Worm (Caenorhabditis elegans) whole organism, L4 larva: ENCODE results near the gene bre-2.

Source experiments
- D1046.2 ChIP-seq: fragments of 200-800 bp; sonication (Bioruptor generic); IDR thresholded peaks from 2 replicates; pipeline ENCODE4 v1.3.6; 2022; ENCODE audit warnings: missing genetic modification characterization, missing compliant biosample characterization
- F10B5.3 ChIP-seq: sonication (generic microtip); optimal IDR thresholded peaks from 2 replicates; lab custom pipeline; 2016; ENCODE audit warnings: mild to moderate bottlenecking, missing genetic modification characterization, missing compliant biosample characterization
- T20F7.1 ChIP-seq: fragments of 200-800 bp; sonication (Bioruptor generic); optimal IDR thresholded peaks from 2 replicates; lab custom pipeline; 2018; ENCODE audit warnings: mild to moderate bottlenecking, missing genetic modification characterization, missing compliant biosample characterization
- Y48G9A.11 ChIP-seq: fragments of 200-800 bp; sonication (Bioruptor generic); IDR thresholded peaks from 2 replicates; pipeline ENCODE4 v1.3.6; 2022; ENCODE audit warnings: missing genetic modification reagents, missing genetic modification characterization, missing compliant biosample characterization
- Y5F2A.4 ChIP-seq: fragments of 200-800 bp; sonication (Bioruptor generic); optimal IDR thresholded peaks from 2 replicates; lab custom pipeline; 2018; ENCODE audit warnings: mild to moderate bottlenecking, missing genetic modification characterization, missing compliant biosample characterization
- ama-1 ChIP-seq: fragments of 150-350 bp; optimal IDR thresholded peaks from 2 replicates; lab custom pipeline; 2014; ENCODE audit warnings: inconsistent platforms, mixed read lengths
- arid-1 ChIP-seq: fragments of 200-800 bp; sonication (Bioruptor generic); conservative IDR thresholded peaks from 2 replicates; pipeline ENCODE4 v1.3.6; 2022; ENCODE audit warnings: missing genetic modification reagents, missing genetic modification characterization, missing compliant biosample characterization
- ceh-32 ChIP-seq: sonication (generic microtip); optimal IDR thresholded peaks from 2 replicates; lab custom pipeline; 2016; ENCODE audit warnings: mild to moderate bottlenecking, missing genetic modification characterization, missing compliant biosample characterization; ENCODE audit not compliant: poor library complexity
- ceh-44 ChIP-seq: fragments of 200-800 bp; sonication (Bioruptor generic); IDR thresholded peaks from 2 replicates; pipeline ENCODE4 v1.3.6; 2022; ENCODE audit warnings: missing genetic modification reagents, missing genetic modification characterization, missing compliant biosample characterization
- ceh-82 ChIP-seq: sonication (generic microtip); optimal IDR thresholded peaks from 2 replicates; lab custom pipeline; 2017; ENCODE audit warnings: missing biosample characterization, missing genetic modification characterization
- ces-1 ChIP-seq: fragments of 150-350 bp; sonication (generic microtip); optimal IDR thresholded peaks from 4 replicates; lab custom pipeline; 2014; ENCODE audit warnings: missing biosample characterization, missing genetic modification reagents, missing genetic modification characterization
- ctbp-1 ChIP-seq: fragments of 200-800 bp; sonication (Bioruptor generic); IDR thresholded peaks from 2 replicates; pipeline ENCODE4 v1.3.6; 2022; ENCODE audit warnings: missing genetic modification reagents, missing genetic modification characterization, missing compliant biosample characterization
- daf-16 ChIP-seq, 3 experiments: sonication (generic microtip); optimal IDR thresholded peaks; 2 replicates each; lab custom pipeline; 2016 to 2017; ENCODE audit warnings: missing genetic modification characterization in 3 of 3, missing genetic modification reagents in 3 of 3, mild to moderate bottlenecking in 2 of 3, missing compliant biosample characterization in 2 of 3, missing biosample characterization in 1 of 3, moderate library complexity in 1 of 3
- dmd-6 ChIP-seq: fragments of 200-800 bp; sonication (Bioruptor generic); IDR thresholded peaks from 2 replicates; pipeline ENCODE4 v1.3.6; 2022; ENCODE audit warnings: missing genetic modification reagents, missing genetic modification characterization, missing compliant biosample characterization
- dmd-9 ChIP-seq: fragments of 200-800 bp; sonication (Bioruptor generic); IDR thresholded peaks from 2 replicates; pipeline ENCODE4 v1.3.6; 2022; ENCODE audit warnings: missing genetic modification reagents, missing genetic modification characterization, missing compliant biosample characterization
- duxl-1 ChIP-seq: sonication (generic microtip); optimal IDR thresholded peaks from 2 replicates; lab custom pipeline; 2016; ENCODE audit warnings: mild to moderate bottlenecking, missing genetic modification characterization, moderate library complexity, missing compliant biosample characterization; ENCODE audit not compliant: poor library complexity
- dve-1 ChIP-seq: sonication (generic microtip); optimal IDR thresholded peaks from 2 replicates; lab custom pipeline; 2017; ENCODE audit warnings: antibody characterized with exemption, mild to moderate bottlenecking, missing genetic modification characterization, missing compliant biosample characterization; ENCODE audit not compliant: insufficient read depth
- egl-43 ChIP-seq: fragments of 200-800 bp; sonication (Bioruptor generic); IDR thresholded peaks from 2 replicates; pipeline ENCODE4 v1.3.6; 2022; ENCODE audit warnings: missing genetic modification reagents, missing genetic modification characterization, missing compliant biosample characterization
- hlh-30 ChIP-seq: sonication (generic microtip); optimal IDR thresholded peaks from 2 replicates; lab custom pipeline; 2017; ENCODE audit warnings: antibody characterized with exemption, mild to moderate bottlenecking, missing genetic modification characterization, missing compliant biosample characterization; ENCODE audit not compliant: insufficient read depth
- hmg-1.1 ChIP-seq: fragments of 200-800 bp; sonication (Bioruptor generic); IDR thresholded peaks from 2 replicates; pipeline ENCODE4 v1.3.6; 2022; ENCODE audit warnings: missing genetic modification reagents, missing genetic modification characterization, missing compliant biosample characterization
- lim-7 ChIP-seq: fragments of 200-800 bp; sonication (Bioruptor generic); IDR thresholded peaks from 2 replicates; pipeline ENCODE4 v1.3.6; 2022; ENCODE audit warnings: missing genetic modification characterization, missing compliant biosample characterization
- lin-15B ChIP-seq: fragments of 150-350 bp; sonication (generic microtip); optimal IDR thresholded peaks from 3 replicates; lab custom pipeline; 2014; ENCODE audit warnings: missing biosample characterization, missing genetic modification characterization
- lir-3 ChIP-seq: sonication (generic microtip); optimal IDR thresholded peaks from 2 replicates; lab custom pipeline; 2016; ENCODE audit warnings: mild to moderate bottlenecking, missing genetic modification characterization, missing compliant biosample characterization
- madf-5 ChIP-seq, 2 experiments: fragments of 200-800 bp; sonication (Bioruptor generic); IDR thresholded peaks; 2 replicates each; pipeline ENCODE4 v1.3.6; 2022; ENCODE audit warnings: missing compliant biosample characterization in 2 of 2, missing genetic modification characterization in 2 of 2
- mdt-29 ChIP-seq: fragments of 200-800 bp; sonication (Bioruptor generic); IDR thresholded peaks from 2 replicates; pipeline ENCODE4 v1.3.6; 2022; ENCODE audit warnings: missing genetic modification reagents, missing genetic modification characterization, missing compliant biosample characterization
- mes-2 ChIP-seq: sonication (generic microtip); optimal IDR thresholded peaks from 2 replicates; lab custom pipeline; 2016; ENCODE audit warnings: missing genotype, mild to moderate bottlenecking, missing genetic modification characterization, missing compliant biosample characterization; ENCODE audit not compliant: poor library complexity, severe bottlenecking
- mxl-2 ChIP-seq: fragments of 200-800 bp; sonication (Bioruptor generic); conservative IDR thresholded peaks from 2 replicates; pipeline ENCODE4 v1.3.6; 2022; ENCODE audit warnings: missing genetic modification reagents, missing genetic modification characterization, missing compliant biosample characterization
- nhr-10 ChIP-seq: fragments of 150-350 bp; optimal IDR thresholded peaks from 2 replicates; lab custom pipeline; 2014; ENCODE audit warnings: missing biosample characterization, missing genetic modification characterization
- nhr-102 ChIP-seq: sonication (generic microtip); optimal IDR thresholded peaks from 2 replicates; lab custom pipeline; 2016; ENCODE audit warnings: mild to moderate bottlenecking, missing genetic modification characterization, moderate library complexity, missing compliant biosample characterization
- nhr-25 ChIP-seq: sonication (generic microtip); optimal IDR thresholded peaks from 2 replicates; lab custom pipeline; 2017; ENCODE audit warnings: missing genetic modification characterization, mild to moderate bottlenecking, missing compliant biosample characterization, antibody characterized with exemption, moderate library complexity, borderline replicate concordance; ENCODE audit not compliant: insufficient read depth
- nhr-28 ChIP-seq: fragments of 150-350 bp; optimal IDR thresholded peaks from 2 replicates; lab custom pipeline; 2014; ENCODE audit warnings: missing biosample characterization, missing genetic modification characterization
- nhr-42 ChIP-seq: fragments of 200-800 bp; sonication (Bioruptor generic); IDR thresholded peaks from 2 replicates; pipeline ENCODE4 v1.3.6; 2022; ENCODE audit warnings: missing genetic modification characterization, missing compliant biosample characterization
- nhr-48 ChIP-seq: sonication (generic microtip); optimal IDR thresholded peaks from 2 replicates; lab custom pipeline; 2016; ENCODE audit warnings: mild to moderate bottlenecking, missing genetic modification characterization, missing compliant biosample characterization
- nhr-76 ChIP-seq: fragments of 150-350 bp; optimal IDR thresholded peaks from 2 replicates; lab custom pipeline; 2014; ENCODE audit warnings: missing biosample characterization, missing genetic modification characterization
- nhr-77 ChIP-seq: fragments of 150-350 bp; optimal IDR thresholded peaks from 2 replicates; lab custom pipeline; 2014; ENCODE audit warnings: missing biosample characterization, missing genetic modification characterization
- tag-97 ChIP-seq: fragments of 200-800 bp; sonication (Bioruptor generic); IDR thresholded peaks from 2 replicates; pipeline ENCODE4 v1.3.6; 2022; ENCODE audit warnings: missing genetic modification characterization, missing compliant biosample characterization
- zag-1 ChIP-seq: fragments of 150-350 bp; optimal IDR thresholded peaks from 2 replicates; lab custom pipeline; 2014; ENCODE audit warnings: missing biosample characterization, missing genetic modification characterization
- zfp-2 ChIP-seq: sonication (generic microtip); optimal IDR thresholded peaks from 2 replicates; lab custom pipeline; 2016; ENCODE audit warnings: mild to moderate bottlenecking, missing genetic modification characterization, missing compliant biosample characterization
- zip-11 ChIP-seq: fragments of 200-800 bp; sonication (Bioruptor generic); IDR thresholded peaks from 2 replicates; pipeline ENCODE4 v1.3.6; 2022; ENCODE audit warnings: missing genetic modification characterization, missing compliant biosample characterization
- zip-2 ChIP-seq: fragments of 150-350 bp; optimal IDR thresholded peaks from 2 replicates; lab custom pipeline; 2014; ENCODE audit warnings: missing biosample characterization, missing genetic modification characterization
- ztf-11 ChIP-seq: fragments of 150-350 bp; optimal IDR thresholded peaks from 2 replicates; lab custom pipeline; 2014; ENCODE audit warnings: missing biosample characterization, missing genetic modification characterization
- ztf-7 ChIP-seq: fragments of 150-350 bp; optimal IDR thresholded peaks from 2 replicates; lab custom pipeline; 2014; ENCODE audit warnings: missing biosample characterization, missing genetic modification characterization

bre-2 gene

ce11 chrIII:13187773-13188172 is 48.3 kb upstream of the bre-2 start (continued):
- TF ChIP-seq ztf-7, result no peak
- TF ChIP-seq nhr-102 (tag; lab: Kevin White, UChicago), result no peak
- TF ChIP-seq T20F7.1 (GFP tag; lab: Kevin White, UChicago), result peak; percentile 59
- TF ChIP-seq arid-1 (GFP tag; lab: Robert Waterston, UW), result no peak
- no peak for TF ChIP-seq zag-1 (tag; lab: Kevin White, UChicago)
- no peak for TF ChIP-seq zip-11 (GFP tag; lab: Robert Waterston, UW)
- no peak for TF ChIP-seq nhr-28
- no peak for TF ChIP-seq D1046.2 (GFP tag; lab: Robert Waterston, UW)
- peak; percentile 13 for TF ChIP-seq dve-1 (tag; lab: Kevin White, UChicago)
- TF ChIP-seq tag-97 (GFP tag; lab: Robert Waterston, UW), result peak; percentile 82; the same call in 1 of the 2 replicates
- TF ChIP-seq nhr-10 (tag; lab: Kevin White, UChicago), result no peak
- 0 out of 2 replicates have a peak, but pooled peaks have one; percentile 41 for TF ChIP-seq mdt-29
- peak; percentile 69 for TF ChIP-seq Y48G9A.11 (GFP tag; lab: Robert Waterston, UW)
- TF ChIP-seq egl-43, result no peak
- no peak for TF ChIP-seq lin-15B (tag; lab: Kevin White, UChicago)
- no peak for TF ChIP-seq nhr-25 (tag; lab: Kevin White, UChicago)
- TF ChIP-seq mxl-2 (GFP tag; lab: Robert Waterston, UW), result no peak
- TF ChIP-seq hlh-30, result no peak
- TF ChIP-seq ama-1 (lab: Kevin White, UChicago), result no peak
- TF ChIP-seq ceh-32 (tag; lab: Kevin White, UChicago), result no peak
- peak; percentile 45 for TF ChIP-seq duxl-1 (tag; lab: Kevin White, UChicago)
- TF ChIP-seq nhr-48 (tag; lab: Kevin White, UChicago), result no peak
- TF ChIP-seq nhr-76, result no peak
- peak; percentile 43; the same call in 1 of the 2 replicates for TF ChIP-seq dmd-6 (GFP tag; lab: Robert Waterston, UW)
- no peak for TF ChIP-seq ceh-82 (tag; lab: Kevin White, UChicago)
- no peak for TF ChIP-seq ctbp-1 (GFP tag; lab: Robert Waterston, UW)
- no peak for TF ChIP-seq zip-2
- no peak for TF ChIP-seq Y5F2A.4 (GFP tag; lab: Kevin White, UChicago)
- no peak for TF ChIP-seq nhr-77
- TF ChIP-seq dmd-9 (GFP tag; lab: Robert Waterston, UW), result peak; percentile 90
- TF ChIP-seq madf-5 (GFP tag; IDR thresholded peaks at IDR 0.05; lab: Robert Waterston, UW), result no peak
- TF ChIP-seq daf-16 (GFP tag; optimal IDR thresholded peaks at IDR 0.05; lab: Kevin White, UChicago), result no peak
- no peak for TF ChIP-seq daf-16 (tag; optimal IDR thresholded peaks at IDR 0.05; lab: Kevin White, UChicago)
- TF ChIP-seq zfp-2 (tag; lab: Kevin White, UChicago), result no peak
- no peak for TF ChIP-seq nhr-42 (GFP tag; lab: Robert Waterston, UW)
- TF ChIP-seq lir-3, result no peak
- peak; percentile 97 for TF ChIP-seq mes-2 (tag; lab: Kevin White, UChicago)
- no peak for TF ChIP-seq ces-1
- 0 out of 2 replicates have a peak, but pooled peaks have one; percentile 16 for TF ChIP-seq hmg-1.1
- no peak for TF ChIP-seq F10B5.3 (tag; lab: Kevin White, UChicago)
- no peak for TF ChIP-seq ztf-11 (tag; lab: Kevin White, UChicago)
- TF ChIP-seq ceh-44, result 0 out of 2 replicates have a peak, but pooled peaks have one; percentile 29
- no peak for TF ChIP-seq lim-7 (GFP tag; lab: Robert Waterston, UW)
- TF ChIP-seq, all 104 proteins: peak for 23
